Worm (Caenorhabditis elegans) whole organism, mixed stage, embryonic: ENCODE data around the gene srx-16.

Experiments
- M03D4.4 ChIP-seq: sonication (generic microtip); optimal IDR thresholded peaks from 2 replicates; lab custom pipeline; 2017; ENCODE audit warnings: mild to moderate bottlenecking, missing genetic modification characterization, missing compliant biosample characterization
- bed-3 ChIP-seq: fragments of 200-800 bp; sonication (Bioruptor generic); optimal IDR thresholded peaks from 3 replicates; lab custom pipeline; 2018; ENCODE audit warnings: mild to moderate bottlenecking, missing genetic modification characterization, moderate library complexity, missing compliant biosample characterization
- blmp-1 ChIP-seq: fragments of 150-350 bp; optimal IDR thresholded peaks from 2 replicates; lab custom pipeline; 2014; ENCODE audit warnings: missing biosample characterization, missing genetic modification characterization
- ceh-39 ChIP-seq: fragments of 150-350 bp; optimal IDR thresholded peaks from 2 replicates; lab custom pipeline; 2014; ENCODE audit warnings: missing biosample characterization, missing genetic modification characterization
- ceh-43 ChIP-seq: fragments of 200-800 bp; sonication (Bioruptor generic); optimal IDR thresholded peaks from 2 replicates; lab custom pipeline; 2018; ENCODE audit warnings: mild to moderate bottlenecking, missing genetic modification characterization, moderate library complexity, missing compliant biosample characterization
- ceh-83 ChIP-seq: fragments of 200-800 bp; sonication (Bioruptor generic); optimal IDR thresholded peaks from 2 replicates; lab custom pipeline; 2018; ENCODE audit warnings: mild to moderate bottlenecking, missing genetic modification characterization, missing compliant biosample characterization
- ces-1 ChIP-seq: fragments of 150-350 bp; optimal IDR thresholded peaks from 2 replicates; lab custom pipeline; 2014; ENCODE audit warnings: missing biosample characterization, missing genetic modification reagents, missing genetic modification characterization
- cnd-1 ChIP-seq: fragments of 200-800 bp; sonication (Bioruptor generic); optimal IDR thresholded peaks from 2 replicates; lab custom pipeline; 2018; ENCODE audit warnings: mild to moderate bottlenecking, missing genetic modification characterization, missing compliant biosample characterization
- drap-1 ChIP-seq: fragments of 200-800 bp; sonication (Bioruptor generic); optimal IDR thresholded peaks from 3 replicates; lab custom pipeline; 2018; ENCODE audit warnings: mild to moderate bottlenecking, missing genetic modification characterization, missing compliant biosample characterization
- elt-1 ChIP-seq: sonication (generic microtip); optimal IDR thresholded peaks from 2 replicates; lab custom pipeline; 2017; ENCODE audit warnings: missing genetic modification characterization, mild to moderate bottlenecking, missing compliant biosample characterization, antibody characterized with exemption, moderate library complexity, borderline replicate concordance; ENCODE audit not compliant: insufficient read depth
- elt-3 ChIP-seq: fragments of 150-350 bp; optimal IDR thresholded peaks from 2 replicates; lab custom pipeline; 2014; ENCODE audit warnings: missing biosample characterization, missing genetic modification characterization
- flh-1 ChIP-seq: fragments of 200-800 bp; sonication (Bioruptor generic); optimal IDR thresholded peaks from 2 replicates; lab custom pipeline; 2018; ENCODE audit warnings: mild to moderate bottlenecking, missing genetic modification characterization, moderate library complexity, missing compliant biosample characterization
- ham-2 ChIP-seq: fragments of 200-800 bp; sonication (Bioruptor generic); optimal IDR thresholded peaks from 2 replicates; lab custom pipeline; 2018; ENCODE audit warnings: mild to moderate bottlenecking, missing genetic modification characterization, missing compliant biosample characterization
- hlh-1 ChIP-seq: fragments of 150-350 bp; optimal IDR thresholded peaks from 2 replicates; lab custom pipeline; 2014; ENCODE audit warnings: missing biosample characterization, missing genetic modification reagents, missing genetic modification characterization
- lin-13 ChIP-seq: fragments of 150-350 bp; optimal IDR thresholded peaks from 2 replicates; lab custom pipeline; 2014; ENCODE audit warnings: missing biosample characterization, missing genetic modification characterization
- lin-32 ChIP-seq: fragments of 200-800 bp; sonication (Bioruptor generic); optimal IDR thresholded peaks from 2 replicates; lab custom pipeline; 2018; ENCODE audit warnings: mild to moderate bottlenecking, missing genetic modification characterization, missing compliant biosample characterization
- lsy-2 ChIP-seq: fragments of 150-350 bp; optimal IDR thresholded peaks from 2 replicates; lab custom pipeline; 2014; ENCODE audit warnings: missing biosample characterization, missing genetic modification characterization
- mab-5 ChIP-seq: fragments of 150-350 bp; optimal IDR thresholded peaks from 2 replicates; lab custom pipeline; 2014; ENCODE audit warnings: missing biosample characterization, missing genetic modification characterization
- mep-1 ChIP-seq: fragments of 150-350 bp; optimal IDR thresholded peaks from 2 replicates; lab custom pipeline; 2017; ENCODE audit warnings: missing biosample characterization, missing genetic modification reagents, missing genetic modification characterization, inconsistent platforms
- mls-2 ChIP-seq: sonication (generic microtip); optimal IDR thresholded peaks from 2 replicates; lab custom pipeline; 2016; ENCODE audit warnings: mild to moderate bottlenecking, missing genetic modification characterization, moderate library complexity, missing compliant biosample characterization
- nhr-12 ChIP-seq: fragments of 150-350 bp; optimal IDR thresholded peaks from 2 replicates; lab custom pipeline; 2014; ENCODE audit warnings: missing biosample characterization, missing genetic modification characterization
- nhr-2 ChIP-seq: fragments of 150-350 bp; optimal IDR thresholded peaks from 2 replicates; lab custom pipeline; 2014; ENCODE audit warnings: missing biosample characterization, missing genetic modification characterization
- nhr-237 ChIP-seq: fragments of 150-350 bp; optimal IDR thresholded peaks from 2 replicates; lab custom pipeline; 2014; ENCODE audit warnings: missing biosample characterization, missing genetic modification characterization
- nhr-28 ChIP-seq: fragments of 150-350 bp; optimal IDR thresholded peaks from 2 replicates; lab custom pipeline; 2014; ENCODE audit warnings: missing biosample characterization, missing genetic modification characterization
- pha-4 ChIP-seq: fragments of 150-350 bp; optimal IDR thresholded peaks from 2 replicates; lab custom pipeline; 2018; ENCODE audit warnings: missing biosample characterization, missing genetic modification reagents, missing genetic modification characterization
- sem-2 ChIP-seq: fragments of 200-800 bp; sonication (Bioruptor generic); optimal IDR thresholded peaks from 2 replicates; lab custom pipeline; 2018; ENCODE audit warnings: mild to moderate bottlenecking, missing genetic modification characterization, missing compliant biosample characterization
- snpc-4 ChIP-seq: fragments of 150-350 bp; optimal IDR thresholded peaks from 2 replicates; lab custom pipeline; 2014; ENCODE audit warnings: missing biosample characterization, missing genetic modification characterization
- unc-120 ChIP-seq: sonication (generic microtip); optimal IDR thresholded peaks from 2 replicates; lab custom pipeline; 2017; ENCODE audit warnings: missing genetic modification characterization, missing compliant biosample characterization; ENCODE audit not compliant: poor library complexity, severe bottlenecking
- unc-39 ChIP-seq: fragments of 150-350 bp; optimal IDR thresholded peaks from 2 replicates; lab custom pipeline; 2014; ENCODE audit warnings: missing biosample characterization, missing genetic modification characterization
- unc-62 ChIP-seq: fragments of 150-350 bp; optimal IDR thresholded peaks from 2 replicates; lab custom pipeline; 2014; ENCODE audit warnings: missing biosample characterization, missing genetic modification reagents, missing genetic modification characterization
- zip-8 ChIP-seq: fragments of 150-350 bp; optimal IDR thresholded peaks from 2 replicates; lab custom pipeline; 2014; ENCODE audit warnings: missing biosample characterization, missing genetic modification characterization
- ztf-11 ChIP-seq: fragments of 150-350 bp; optimal IDR thresholded peaks from 2 replicates; lab custom pipeline; 2014; ENCODE audit warnings: missing biosample characterization, missing genetic modification characterization

The srx-16 gene

ce11 chrV:7005964-7006363 is 29.8 kb downstream of the srx-16 start, which contains the start of gene spig-10:
TSS of gene spig-10 (plus strand) at chrV:7006264.
- TF ChIP-seq ceh-83 (GFP tag; lab: Kevin White, UChicago) (no peak), ces-1 (GFP tag; lab: Kevin White, UChicago) (no peak), drap-1 (GFP tag; lab: Kevin White, UChicago) (no peak), ceh-43 (GFP tag; lab: Kevin White, UChicago) (no peak), unc-39 (tag; lab: Kevin White, UChicago) (no peak), ham-2 (no peak)
- TF ChIP-seq, all 35 proteins: peak for 0

ce11 chrV:7007307-7007706 is 31.2 kb downstream of the srx-16 start, which contains the start of gene drd-10:
TSS of gene drd-10 (plus strand) at chrV:7007607.
- TF ChIP-seq nhr-2 (tag; lab: Kevin White, UChicago), result no peak
- no peak for TF ChIP-seq bed-3 (GFP tag; lab: Kevin White, UChicago)
- TF ChIP-seq unc-120 (tag; lab: Kevin White, UChicago), result no peak
- TF ChIP-seq ceh-39 (tag; lab: Kevin White, UChicago), result no peak
- no peak for TF ChIP-seq sem-2 (GFP tag; lab: Kevin White, UChicago)
- TF ChIP-seq, all 35 proteins: peak for 0

- TF ChIP-seq mls-2 (tag; lab: Kevin White, UChicago) (no peak), unc-120 (tag; lab: Kevin White, UChicago) (no peak), mab-5 (tag; lab: Kevin White, UChicago) (no peak), nhr-28 (tag; lab: Kevin White, UChicago) (no peak), bed-3 (GFP tag; lab: Kevin White, UChicago) (no peak), unc-39 (tag; lab: Kevin White, UChicago) (no peak), lsy-2 (tag; lab: Kevin White, UChicago) (no peak), hlh-1 (no peak), pha-4 (tag; lab: Kevin White, UChicago) (no peak), cnd-1 (no peak), flh-1 (no peak), lin-32 (GFP tag; lab: Kevin White, UChicago) (no peak), ham-2 (no peak), zip-8 (tag; lab: Kevin White, UChicago) (no peak), nhr-12 (tag; lab: Kevin White, UChicago) (no peak)
Observed at ce11 chrV:7009461-7009860, 33.3 kb downstream of the srx-16 start, which contains the start of gene C33G8.2. TSS of gene C33G8.2 (plus strand) at chrV:7009761.

- TF ChIP-seq ztf-11 (tag; lab: Kevin White, UChicago) (no peak), ceh-39 (tag; lab: Kevin White, UChicago) (no peak), mls-2 (tag; lab: Kevin White, UChicago) (no peak), ceh-43 (GFP tag; lab: Kevin White, UChicago) (no peak), ceh-83 (GFP tag; lab: Kevin White, UChicago) (no peak), unc-39 (tag; lab: Kevin White, UChicago) (no peak), sem-2 (GFP tag; lab: Kevin White, UChicago) (no peak), ham-2 (no peak), elt-1 (tag; lab: Kevin White, UChicago) (no peak), snpc-4 (no peak), nhr-12 (tag; lab: Kevin White, UChicago) (no peak), mab-5 (tag; lab: Kevin White, UChicago) (no peak), mep-1 (tag; lab: Kevin White, UChicago) (no peak), lin-13 (no peak), bed-3 (GFP tag; lab: Kevin White, UChicago) (no peak)
- TF ChIP-seq, all 35 proteins: peak for 0
Observed at ce11 chrV:7012617-7013016, 36.5 kb downstream of the srx-16 start, which contains the start of gene srw-127. TSS of gene srw-127 (plus strand) at chrV:7012917.

- TF ChIP-seq elt-1 (tag; lab: Kevin White, UChicago), result no peak
- no peak for TF ChIP-seq lin-13
- TF ChIP-seq unc-39 (tag; lab: Kevin White, UChicago), result no peak
- no peak for TF ChIP-seq ham-2
- no peak for TF ChIP-seq nhr-237
- TF ChIP-seq nhr-28 (tag; lab: Kevin White, UChicago), result no peak
- TF ChIP-seq blmp-1, result no peak
- no peak for TF ChIP-seq hlh-1
- no peak for TF ChIP-seq lin-32 (GFP tag; lab: Kevin White, UChicago)
- TF ChIP-seq lsy-2 (tag; lab: Kevin White, UChicago), result no peak
- TF ChIP-seq nhr-12 (tag; lab: Kevin White, UChicago), result no peak
- TF ChIP-seq M03D4.4 (tag; lab: Kevin White, UChicago), result no peak
- no peak for TF ChIP-seq ceh-39 (tag; lab: Kevin White, UChicago)
- TF ChIP-seq mls-2 (tag; lab: Kevin White, UChicago), result no peak
- no peak for TF ChIP-seq nhr-2 (tag; lab: Kevin White, UChicago)
- no peak for TF ChIP-seq elt-3 (tag; lab: Kevin White, UChicago)
- TF ChIP-seq mab-5 (tag; lab: Kevin White, UChicago), result no peak
- TF ChIP-seq mep-1 (tag; lab: Kevin White, UChicago), result no peak
- no peak for TF ChIP-seq unc-62
- TF ChIP-seq sem-2 (GFP tag; lab: Kevin White, UChicago), result no peak
Observed at ce11 chrV:7015872-7016271, 39.7 kb downstream of the srx-16 start, which contains the start of gene C33G8.13. TSS of gene C33G8.13 (minus strand) at chrV:7015972.
